Worm (Caenorhabditis elegans): Measurements from ENCODE around the gene fbxb-84.

ce11 chrIII:188426-188888 lies 42.2 kb upstream of the fbxb-84 start, which contains the start of gene ubc-20:
- TF ChIP-seq lsy-2 (tag; optimal IDR thresholded peaks at IDR 0.05) (no peak), nhr-237 (tag; optimal IDR thresholded peaks at IDR 0.05) (peak; percentile 31), nhr-12 (tag; optimal IDR thresholded peaks at IDR 0.05) (no peak), ces-1 (GFP tag; optimal IDR thresholded peaks at IDR 0.05) (peak; percentile 2), unc-62 (GFP tag; optimal IDR thresholded peaks at IDR 0.05) (no peak), elt-1 (tag; optimal IDR thresholded peaks at IDR 0.05; ENCODE audit: borderline replicate concordance, insufficient read depth) (no peak), blmp-1 (tag; optimal IDR thresholded peaks at IDR 0.05) (no peak), nhr-28 (tag; optimal IDR thresholded peaks at IDR 0.05) (no peak), unc-39 (tag; optimal IDR thresholded peaks at IDR 0.05) (no peak)
